Fruit fly (Drosophila melanogaster): ENCODE results near the gene CG17600.

CG17600 gene

dm6 chrX:22575082-22575481 is 60.1 kb downstream of the CG17600 start:
- TF ChIP-seq dmrt93B (GFP tag; optimal IDR thresholded peaks at IDR 0.05), result no peak
- TF ChIP-seq CG9705 (GFP tag; optimal IDR thresholded peaks at IDR 0.05), result no peak
- no peak for TF ChIP-seq OdsH (GFP tag; optimal IDR thresholded peaks at IDR 0.05)
- TF ChIP-seq psq (GFP tag; optimal IDR thresholded peaks at IDR 0.05), result no peak
- no peak for TF ChIP-seq CrebA (GFP tag; optimal IDR thresholded peaks at IDR 0.05; ENCODE audit: borderline replicate concordance)
- TF ChIP-seq Vsx2 (GFP tag; optimal IDR thresholded peaks at IDR 0.05; ENCODE audit: partially characterized antibody), result no peak
- TF ChIP-seq Hnf4 (GFP tag; optimal IDR thresholded peaks at IDR 0.05), result no peak
- no peak for TF ChIP-seq Sp1 (GFP tag; optimal IDR thresholded peaks at IDR 0.05)

- TF ChIP-seq tai (GFP tag; optimal IDR thresholded peaks at IDR 0.05) (no peak), usp (GFP tag; optimal IDR thresholded peaks at IDR 0.05) (no peak), ey (GFP tag; optimal IDR thresholded peaks at IDR 0.05) (no peak), CG9705 (GFP tag; optimal IDR thresholded peaks at IDR 0.05) (no peak), br (GFP tag; optimal IDR thresholded peaks at IDR 0.05) (no peak), brk (GFP tag; optimal IDR thresholded peaks at IDR 0.05) (no peak)
These were observed 67.9 kb downstream of the CG17600 start for dm6 chrX:22582909-22583308.
